Worm (Caenorhabditis elegans) whole organism, dauer: ENCODE measurements around the gene C35A5.10.

Experiments
- unc-62 ChIP-seq: sonication (generic microtip); optimal IDR thresholded peaks from 2 replicates; lab custom pipeline; 2017; ENCODE audit warnings: missing biosample characterization, missing genetic modification reagents, missing genetic modification characterization

C35A5.10 gene

ce11 chrV:10475421-10475820 lies 28.6 kb upstream of the C35A5.10 start:
- no peak for TF ChIP-seq unc-62 (GFP tag; lab: Kevin White, UChicago)

- TF ChIP-seq unc-62 (GFP tag; lab: Kevin White, UChicago): no peak
These were observed 27.0 kb upstream of the C35A5.10 start for ce11 chrV:10476864-10477443.

- TF ChIP-seq unc-62 (GFP tag; lab: Kevin White, UChicago): no peak
These were observed 25.7 kb upstream of the C35A5.10 start, which contains the start of the genes crp-1 and Y32F6B.9 for ce11 chrV:10478097-10478828. TSS of gene crp-1 (plus strand) at chrV:10478564. TSS of gene Y32F6B.9 (plus strand) at chrV:10478699.

- no peak for TF ChIP-seq unc-62 (GFP tag; lab: Kevin White, UChicago)
These were observed 20.0 kb upstream of the C35A5.10 start for ce11 chrV:10483995-10484394.

ce11 chrV:10484640-10485039 lies 19.4 kb upstream of the C35A5.10 start, which contains the start of gene Y32F6B.1:
TSS of gene Y32F6B.1 (minus strand) at chrV:10484740.
- TF ChIP-seq unc-62 (GFP tag; lab: Kevin White, UChicago): no peak

- TF ChIP-seq unc-62 (GFP tag; lab: Kevin White, UChicago): no peak
These were observed 18.6 kb upstream of the C35A5.10 start for ce11 chrV:10485389-10485788.

ce11 chrV:10489998-10490397 lies 14.0 kb upstream of the C35A5.10 start, which contains the start of gene ncx-5:
TSS of gene ncx-5 (minus strand) at chrV:10490098.
- TF ChIP-seq unc-62 (GFP tag; lab: Kevin White, UChicago): no peak

- no peak for TF ChIP-seq unc-62 (GFP tag; lab: Kevin White, UChicago)
These were observed 12.6 kb upstream of the C35A5.10 start, which contains the start of gene aqp-5 for ce11 chrV:10491443-10491842. TSS of gene aqp-5 (plus strand) at chrV:10491743.

ce11 chrV:10493150-10493549 lies 10.8 kb upstream of the C35A5.10 start, which contains the start of gene ugt-33:
TSS of gene ugt-33 (plus strand) at chrV:10493409.
- no peak for TF ChIP-seq unc-62 (GFP tag; lab: Kevin White, UChicago)

ce11 chrV:10496733-10497132 lies 7.3 kb upstream of the C35A5.10 start, which contains the start of gene C35A5.4:
TSS of gene C35A5.4 (plus strand) at chrV:10497033.
- no peak for TF ChIP-seq unc-62 (GFP tag; lab: Kevin White, UChicago)

ce11 chrV:10501295-10501694 lies 2.7 kb upstream of the C35A5.10 start, which contains the start of gene C35A5.3:
TSS of gene C35A5.3 (minus strand) at chrV:10501395.
- TF ChIP-seq unc-62 (GFP tag; lab: Kevin White, UChicago): no peak

ce11 chrV:10503011-10503410 lies 982 bp upstream of the C35A5.10 start, which contains the start of gene C35A5.11:
TSS of gene C35A5.11 (minus strand) at chrV:10503111.
- TF ChIP-seq unc-62 (GFP tag; lab: Kevin White, UChicago): no peak

ce11 chrV:10505553-10505952 lies 1.6 kb downstream of the C35A5.10 start, which contains the start of gene C35A5.5:
TSS of gene C35A5.5 (plus strand) at chrV:10505853.
- TF ChIP-seq unc-62 (GFP tag; lab: Kevin White, UChicago): no peak

ce11 chrV:10508855-10509254 lies 4.9 kb downstream of the C35A5.10 start, which contains the start of gene C35A5.6:
TSS of gene C35A5.6 (plus strand) at chrV:10509137.
- TF ChIP-seq unc-62 (GFP tag; lab: Kevin White, UChicago): no peak

ce11 chrV:10514271-10514670 lies 10.3 kb downstream of the C35A5.10 start, which contains the start of gene dmsr-8:
TSS of gene dmsr-8 (minus strand) at chrV:10514371.
- no peak for TF ChIP-seq unc-62 (GFP tag; lab: Kevin White, UChicago)

ce11 chrV:10516702-10517101 lies 12.7 kb downstream of the C35A5.10 start:
- no peak for TF ChIP-seq unc-62 (GFP tag; lab: Kevin White, UChicago)
